Worm (Caenorhabditis elegans) whole organism, midembryonic: ENCODE results near the gene D1086.12.

Experiments used
- cog-1 ChIP-seq: sonication (generic microtip); optimal IDR thresholded peaks from 2 replicates; lab custom pipeline; 2016; ENCODE audit warnings: missing genetic modification characterization, missing compliant biosample characterization
- flt-1 ChIP-seq: fragments of 200-800 bp; sonication (Bioruptor generic); IDR thresholded peaks from 2 replicates; pipeline ENCODE4 v1.3.6; 2022; ENCODE audit warnings: missing genetic modification characterization, missing compliant biosample characterization
- klf-2 ChIP-seq: fragments of 200-800 bp; sonication (Bioruptor generic); conservative IDR thresholded peaks from 2 replicates; pipeline ENCODE4 v1.3.6; 2022; ENCODE audit warnings: missing genetic modification reagents, missing genetic modification characterization, missing compliant biosample characterization
- ref-1 ChIP-seq: fragments of 200-800 bp; sonication (Bioruptor generic); conservative IDR thresholded peaks from 2 replicates; pipeline ENCODE4 v1.3.6; 2022; ENCODE audit warnings: missing genetic modification reagents, missing genetic modification characterization, missing compliant biosample characterization
- tab-1 ChIP-seq: fragments of 200-800 bp; sonication (Bioruptor generic); IDR thresholded peaks from 2 replicates; pipeline ENCODE4 v1.3.6; 2022; ENCODE audit warnings: missing genetic modification characterization, missing compliant biosample characterization
- ztf-23 ChIP-seq: fragments of 200-800 bp; sonication (Bioruptor generic); IDR thresholded peaks from 2 replicates; pipeline ENCODE4 v1.3.6; 2022; ENCODE audit warnings: missing genetic modification reagents, missing genetic modification characterization, missing compliant biosample characterization

ce11 chrV:14149125-14149524 lies 48.1 kb downstream of the D1086.12 start:
- no peak for TF ChIP-seq cog-1 (tag; lab: Kevin White, UChicago)
- TF ChIP-seq flt-1 (GFP tag; lab: Robert Waterston, UW): no peak
- no peak for TF ChIP-seq klf-2 (GFP tag; lab: Robert Waterston, UW)
- no peak for TF ChIP-seq tab-1 (GFP tag; lab: Robert Waterston, UW)
- TF ChIP-seq ref-1 (GFP tag; lab: Robert Waterston, UW): no peak
- TF ChIP-seq ztf-23 (GFP tag; lab: Robert Waterston, UW): no peak
